Fruit fly (Drosophila melanogaster) whole organism, wandering third instar larva: ENCODE measurements around the gene Bacc.
A peak's percentile ranks its signal among the peaks of the same experiment; 100 is the strongest.

Experiments used
- Abd-B ChIP-seq: fragments of >200 bp; optimal IDR thresholded peaks from 2 replicates; lab custom pipeline; 2017; ENCODE audit warnings: missing biosample characterization, missing genetic modification characterization
- CG32264 ChIP-seq: fragments of 200-800 bp; sonication (Bioruptor generic); optimal IDR thresholded peaks from 2 replicates; lab custom pipeline; 2016; ENCODE audit warnings: missing biosample characterization, missing genetic modification characterization
- CG9705 ChIP-seq: fragments of 200-800 bp; sonication (Bioruptor generic); optimal IDR thresholded peaks from 2 replicates; lab custom pipeline; 2018; ENCODE audit warnings: missing biosample characterization, mild to moderate bottlenecking, missing genetic modification characterization
- CrebA ChIP-seq: fragments of 200-800 bp; sonication (Bioruptor generic); optimal IDR thresholded peaks from 2 replicates; lab custom pipeline; 2016; ENCODE audit warnings: missing biosample characterization, mild to moderate bottlenecking, missing genetic modification characterization, borderline replicate concordance
- Dfd ChIP-seq: fragments of >200 bp; optimal IDR thresholded peaks from 2 replicates; lab custom pipeline; 2017; ENCODE audit warnings: missing biosample characterization, missing genetic modification characterization
- Dif ChIP-seq: fragments of 200-275, 200-300 bp; sonication (Bioruptor generic); optimal IDR thresholded peaks from 2 replicates; lab custom pipeline; 2018; ENCODE audit warnings: missing biosample characterization, missing genetic modification characterization; ENCODE audit not compliant: partially characterized antibody
- GATAd ChIP-seq: sonication (Bioruptor generic); optimal IDR thresholded peaks from 2 replicates; lab custom pipeline; 2016; ENCODE audit warnings: missing biosample characterization, missing genetic modification characterization
- HLH106 ChIP-seq: fragments of 200-800 bp; optimal IDR thresholded peaks from 3 replicates; lab custom pipeline; 2019; ENCODE audit warnings: missing biosample characterization, mild to moderate bottlenecking, missing genetic modification characterization, moderate library complexity
- Hnf4 ChIP-seq: fragments of 200-800 bp; sonication (Bioruptor generic); optimal IDR thresholded peaks from 2 replicates; lab custom pipeline; 2016; ENCODE audit warnings: missing biosample characterization, mild to moderate bottlenecking, missing genetic modification characterization
- Hr78 ChIP-seq: fragments of >200 bp; optimal IDR thresholded peaks from 2 replicates; lab custom pipeline; 2017; ENCODE audit warnings: missing biosample characterization, missing genetic modification characterization
- Hr83 ChIP-seq: fragments of 200-300 bp; sonication (Bioruptor generic); optimal IDR thresholded peaks from 2 replicates; lab custom pipeline; 2016; ENCODE audit warnings: missing biosample characterization, mild to moderate bottlenecking, missing genetic modification characterization, moderate library complexity; ENCODE audit not compliant: poor library complexity, severe bottlenecking
- Jra ChIP-seq: sonication (Bioruptor generic); optimal IDR thresholded peaks from 2 replicates; lab custom pipeline; 2016; ENCODE audit warnings: missing biosample characterization, missing genetic modification characterization
- Mio ChIP-seq: sonication (Bioruptor generic); optimal IDR thresholded peaks from 2 replicates; lab custom pipeline; 2016; ENCODE audit warnings: missing biosample characterization, missing genetic modification characterization
- Myc ChIP-seq: fragments of >200 bp; optimal IDR thresholded peaks from 2 replicates; lab custom pipeline; 2017
- N ChIP-seq: fragments of >200 bp; optimal IDR thresholded peaks from 2 replicates; lab custom pipeline; 2018; ENCODE audit warnings: missing biosample characterization, missing external identifiers, missing genetic modification characterization
- OdsH ChIP-seq: fragments of 200-800 bp; sonication (Bioruptor generic); optimal IDR thresholded peaks from 2 replicates; lab custom pipeline; 2016; ENCODE audit warnings: missing biosample characterization, mild to moderate bottlenecking, missing genetic modification characterization
- Rel ChIP-seq, 2 experiments: fragments of 200-800 bp; sonication (Bioruptor generic) in 1 of 2; optimal IDR thresholded peaks; 2 replicates in 1 of 2; 3 replicates in 1 of 2; lab custom pipeline; 2016 to 2019; ENCODE audit warnings: mild to moderate bottlenecking in 2 of 2, missing biosample characterization in 2 of 2, missing genetic modification characterization in 2 of 2, moderate library complexity in 1 of 2
- Sp1 ChIP-seq: fragments of 200-800 bp; sonication (Bioruptor generic); optimal IDR thresholded peaks from 3 replicates; lab custom pipeline; 2019; ENCODE audit warnings: missing biosample characterization, mild to moderate bottlenecking, missing genetic modification characterization, moderate library complexity
- Vsx2 ChIP-seq: fragments of 200-300, 225-300 bp; sonication (Bioruptor generic); optimal IDR thresholded peaks from 2 replicates; lab custom pipeline; 2018; ENCODE audit warnings: missing biosample characterization, missing genetic modification characterization; ENCODE audit not compliant: partially characterized antibody
- br ChIP-seq: fragments of 200-800 bp; sonication (Bioruptor generic); optimal IDR thresholded peaks from 2 replicates; lab custom pipeline; 2016; ENCODE audit warnings: missing biosample characterization, missing genetic modification characterization
- brk ChIP-seq: fragments of 200-800 bp; sonication (Bioruptor generic); optimal IDR thresholded peaks from 2 replicates; lab custom pipeline; 2016; ENCODE audit warnings: missing biosample characterization, mild to moderate bottlenecking, missing genetic modification characterization
- dl ChIP-seq, 2 experiments: fragments of 175-275, 200-275 bp in 1 of 2; fragments of 200-275 bp in 1 of 2; sonication (Bioruptor generic); optimal IDR thresholded peaks; lab custom pipeline; 2018; ENCODE audit warnings: mild to moderate bottlenecking in 2 of 2, missing biosample characterization in 2 of 2, missing genetic modification characterization in 2 of 2, moderate library complexity in 2 of 2; ENCODE audit not compliant: partially characterized antibody in 2 of 2, insufficient read depth in 1 of 2
- dmrt93B ChIP-seq: fragments of 200-800 bp; sonication (Bioruptor generic); optimal IDR thresholded peaks from 2 replicates; lab custom pipeline; 2018; ENCODE audit warnings: missing biosample characterization, mild to moderate bottlenecking, missing genetic modification characterization
- dsf ChIP-seq: sonication (Bioruptor generic); optimal IDR thresholded peaks from 2 replicates; lab custom pipeline; 2016; ENCODE audit warnings: missing biosample characterization, missing genetic modification characterization, borderline replicate concordance
- ey ChIP-seq: fragments of 200-800 bp; sonication (Bioruptor generic); optimal IDR thresholded peaks from 2 replicates; lab custom pipeline; 2016; ENCODE audit warnings: missing biosample characterization, missing genetic modification characterization
- foxo ChIP-seq, 2 experiments: fragments of 200-800 bp; sonication (Bioruptor generic); optimal IDR thresholded peaks; 2 replicates in 1 of 2; 3 replicates in 1 of 2; lab custom pipeline; 2016 to 2017; ENCODE audit warnings: missing biosample characterization in 2 of 2, missing genetic modification characterization in 2 of 2
- fru ChIP-seq: fragments of 200-800 bp; sonication (Bioruptor generic); optimal IDR thresholded peaks from 3 replicates; lab custom pipeline; 2016; ENCODE audit warnings: missing biosample characterization, mild to moderate bottlenecking, missing genetic modification characterization
- h ChIP-seq: fragments of 200-800 bp; sonication (Bioruptor generic); optimal IDR thresholded peaks from 3 replicates; lab custom pipeline; 2016; ENCODE audit warnings: missing biosample characterization, mild to moderate bottlenecking, missing genetic modification characterization
- jim ChIP-seq: fragments of 175-275, 200-325 bp; sonication (Bioruptor generic); optimal IDR thresholded peaks from 2 replicates; lab custom pipeline; 2016; ENCODE audit warnings: missing biosample characterization, mild to moderate bottlenecking, missing genetic modification characterization
- lola ChIP-seq: fragments of >200 bp; optimal IDR thresholded peaks from 2 replicates; lab custom pipeline; 2017; ENCODE audit warnings: missing biosample characterization, missing genetic modification characterization
- pan ChIP-seq: fragments of >200 bp; optimal IDR thresholded peaks from 2 replicates; lab custom pipeline; 2017
- psq ChIP-seq: fragments of 200-800 bp; sonication (Bioruptor generic); optimal IDR thresholded peaks from 3 replicates; lab custom pipeline; 2017; ENCODE audit warnings: missing biosample characterization, mild to moderate bottlenecking, missing genetic modification characterization, moderate library complexity
- rgr ChIP-seq: fragments of 200-800 bp; sonication (Bioruptor generic); optimal IDR thresholded peaks from 3 replicates; lab custom pipeline; 2016; ENCODE audit warnings: missing biosample characterization, mild to moderate bottlenecking, missing genetic modification characterization
- sage ChIP-seq: fragments of 200-800 bp; sonication (Bioruptor generic); optimal IDR thresholded peaks from 2 replicates; lab custom pipeline; 2016; ENCODE audit warnings: missing biosample characterization, mild to moderate bottlenecking, missing genetic modification characterization
- sv ChIP-seq: fragments of 200-800 bp; sonication (Bioruptor generic); optimal IDR thresholded peaks from 3 replicates; lab custom pipeline; 2016; ENCODE audit warnings: missing biosample characterization, missing genetic modification characterization
- tai ChIP-seq: sonication (Bioruptor generic); optimal IDR thresholded peaks from 2 replicates; lab custom pipeline; 2016; ENCODE audit warnings: missing biosample characterization, missing genetic modification characterization

Bacc gene

DNA sequence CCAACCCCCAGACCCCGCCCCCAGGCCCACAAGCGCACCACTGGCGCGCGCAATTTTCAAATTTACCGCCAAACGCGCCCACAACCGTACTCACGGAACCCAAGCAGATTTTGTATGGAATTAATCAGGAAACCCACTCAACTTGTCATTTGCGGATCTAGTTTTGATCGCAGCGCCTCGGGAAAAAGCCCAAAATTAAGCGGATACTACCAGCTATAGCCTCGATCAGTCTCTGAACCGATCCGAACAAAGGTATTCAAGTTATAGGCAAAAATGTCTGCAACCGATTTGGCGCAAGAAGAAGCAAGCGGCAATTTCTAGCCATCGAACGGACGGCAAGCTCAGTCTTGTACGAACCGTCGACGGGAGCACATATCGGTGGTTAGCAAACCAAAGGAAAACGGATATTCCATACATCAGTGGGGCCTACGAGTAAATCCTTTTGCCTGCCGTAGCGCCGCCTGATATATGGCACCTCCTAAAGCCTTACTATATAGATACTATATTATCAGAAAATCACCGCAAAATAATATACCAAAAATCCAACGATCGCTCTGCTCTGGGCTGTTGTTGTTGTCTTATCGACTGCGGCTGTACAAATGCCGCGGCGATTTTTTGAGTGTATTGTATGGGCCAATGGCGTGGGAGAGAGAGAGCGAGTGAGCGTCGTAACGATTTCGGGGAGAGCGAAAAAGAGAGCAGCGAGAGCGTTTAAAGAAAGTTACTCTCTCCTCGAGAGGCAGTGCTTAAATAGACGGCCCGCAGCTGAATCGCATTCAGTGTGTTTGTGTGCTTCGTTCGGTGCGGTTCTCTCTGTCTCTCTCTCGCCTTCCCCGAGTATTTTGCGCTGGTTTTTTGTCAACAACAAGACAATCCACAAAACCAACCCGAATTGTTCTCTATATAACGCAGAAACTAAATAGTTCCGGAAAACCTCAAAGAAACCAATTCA, 491 bp downstream of the Bacc start, which contains the start of gene Pgk:
Pgk (minus strand) TSS at position 609 of the 952 bp plus-strand sequence.
- TF ChIP-seq rgr (GFP tag; lab: Kevin White, UChicago) (peak; percentile 62), Hnf4 (GFP tag; lab: Kevin White, UChicago) (peak; percentile 78), jim (peak; percentile 49), GATAd (no peak), CG32264 (GFP tag; lab: Kevin White, UChicago) (peak; percentile 64), Dfd (GFP tag; lab: Kevin White, UChicago) (no peak), dsf (GFP tag; lab: Kevin White, UChicago) (peak; percentile 47), sv (peak; percentile 54), Hr78 (GFP tag; lab: Kevin White, UChicago) (no peak), dl (GFP tag; optimal IDR thresholded peaks at IDR 0.05; lab: Kevin White, UChicago; ENCODE audit: insufficient read depth in 1 of 2, partially characterized antibody in 2 of 2) (peak; percentile 98 to 99), sage (peak; percentile 80), Vsx2 (GFP tag; lab: Kevin White, UChicago) (no peak), lola (GFP tag; lab: Kevin White, UChicago) (no peak), N (GFP tag; lab: Kevin White, UChicago) (no peak), HLH106 (tag; lab: Kevin White, UChicago) (peak; percentile 59), Jra (GFP tag; lab: Kevin White, UChicago) (peak; percentile 43), Abd-B (GFP tag; lab: Kevin White, UChicago) (no peak), CrebA (GFP tag; lab: Kevin White, UChicago) (no peak), Hr83 (peak; percentile 85), Dif (GFP tag; lab: Kevin White, UChicago) (peak; percentile 100), OdsH (GFP tag; lab: Kevin White, UChicago) (peak; percentile 20), CG9705 (no peak), h (peak; percentile 79), dmrt93B (no peak), brk (GFP tag; lab: Kevin White, UChicago) (peak; percentile 44), foxo (GFP tag; optimal IDR thresholded peaks at IDR 0.05; lab: Kevin White, UChicago) (peak; percentile 38 to 47), fru (GFP tag; lab: Kevin White, UChicago) (peak; percentile 66), Sp1 (GFP tag; lab: Kevin White, UChicago) (peak; percentile 87), tai (GFP tag; lab: Kevin White, UChicago) (no peak), pan (lab: Kevin White, UChicago) (no peak), psq (peak; percentile 27), br (GFP tag; lab: Kevin White, UChicago) (peak; percentile 61), ey (GFP tag; lab: Kevin White, UChicago) (peak; percentile 35), Myc (no peak), Rel (GFP tag; optimal IDR thresholded peaks at IDR 0.05; lab: Kevin White, UChicago) (peak; percentile 66), Rel (tag; optimal IDR thresholded peaks at IDR 0.05; lab: Kevin White, UChicago) (peak; percentile 63), Mio (GFP tag; lab: Kevin White, UChicago) (no peak)

DNA sequence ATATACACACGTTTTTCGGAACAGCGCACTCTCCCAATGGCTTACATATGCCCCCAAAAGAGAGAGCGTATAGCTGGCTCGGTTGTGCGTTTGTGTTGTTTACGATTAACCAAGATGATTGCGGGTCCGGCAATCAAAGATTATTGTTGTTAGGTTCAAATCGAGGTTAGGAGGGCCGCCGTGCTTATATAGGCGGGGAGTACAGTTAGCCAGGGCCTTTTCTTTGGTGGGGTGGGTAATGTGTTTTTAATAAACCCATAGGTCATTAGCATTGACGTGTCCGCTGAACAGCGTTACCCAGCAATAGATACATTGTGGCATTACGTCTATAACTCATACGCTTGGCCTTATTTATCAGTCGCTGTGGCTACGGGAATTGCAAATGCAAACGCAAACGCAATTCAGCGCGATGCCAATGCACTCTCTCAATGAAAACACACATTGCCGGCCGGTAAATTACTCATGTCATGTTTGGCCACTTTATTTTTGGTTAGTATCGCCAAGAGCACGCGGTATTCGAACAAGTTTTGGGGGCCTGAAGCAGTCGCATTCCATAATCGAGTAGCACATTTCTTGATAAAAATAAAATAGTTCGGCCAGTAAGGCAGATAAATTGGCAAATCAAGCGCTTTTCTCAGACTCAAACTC, 1.7 kb downstream of the Bacc start:
- TF ChIP-seq Rel (GFP tag; optimal IDR thresholded peaks at IDR 0.05; lab: Kevin White, UChicago) = no peak
- peak; percentile 42 for TF ChIP-seq Rel (tag; optimal IDR thresholded peaks at IDR 0.05; lab: Kevin White, UChicago)
- no peak for TF ChIP-seq sv
- TF ChIP-seq dl (GFP tag; optimal IDR thresholded peaks at IDR 0.05; lab: Kevin White, UChicago; ENCODE audit: insufficient read depth in 1 of 2, partially characterized antibody in 2 of 2) = peak in 1 of 2 experiments; percentile 15
